Fruit fly (Drosophila melanogaster) whole organism, embryonic: ENCODE measurements around the gene Nsf2.

Experiments
- Atf3 ChIP-seq: fragments of 200-800 bp; sonication (Bioruptor generic); optimal IDR thresholded peaks from 3 replicates; lab custom pipeline; 2016; ENCODE audit warnings: missing biosample characterization, missing genetic modification characterization
- BEAF-32 ChIP-seq: fragments of 200-800 bp; sonication (Bioruptor generic); optimal IDR thresholded peaks from 3 replicates; lab custom pipeline; 2017; ENCODE audit warnings: missing biosample characterization, missing genetic modification characterization, mild to moderate bottlenecking, moderate library complexity, missing genetic modification reagents
- Blimp-1 ChIP-seq: fragments of 200-800 bp; sonication (Bioruptor generic); optimal IDR thresholded peaks from 3 replicates; lab custom pipeline; 2018; ENCODE audit warnings: missing biosample characterization, missing genetic modification characterization, mild to moderate bottlenecking, moderate library complexity, missing genetic modification reagents
- BtbVII ChIP-seq: fragments of 200-800 bp; sonication (Bioruptor generic); optimal IDR thresholded peaks from 3 replicates; lab custom pipeline; 2017; ENCODE audit warnings: missing biosample characterization, mild to moderate bottlenecking, missing genetic modification characterization
- CG10462 ChIP-seq: fragments of 200-800 bp; sonication (Bioruptor generic); optimal IDR thresholded peaks from 2 replicates; lab custom pipeline; 2016; ENCODE audit warnings: missing biosample characterization, missing genetic modification characterization
- CG11456 ChIP-seq: fragments of 200-800 bp; sonication (Bioruptor generic); IDR thresholded peaks from 3 replicates; pipeline ENCODE4 v1.3.6; 2022; ENCODE audit warnings: missing biosample characterization, missing genetic modification characterization
- CG12744 ChIP-seq: fragments of 200-800 bp; sonication (Bioruptor generic); optimal IDR thresholded peaks from 2 replicates; lab custom pipeline; 2016; ENCODE audit warnings: missing biosample characterization, missing genetic modification characterization
- CG13624 ChIP-seq: fragments of 200-800 bp; sonication (Bioruptor generic); optimal IDR thresholded peaks from 2 replicates; lab custom pipeline; 2016; ENCODE audit warnings: missing biosample characterization, missing genetic modification characterization
- CG14710 ChIP-seq: fragments of 200-800 bp; sonication (Bioruptor generic); optimal IDR thresholded peaks from 3 replicates; lab custom pipeline; 2019; ENCODE audit warnings: missing biosample characterization, mild to moderate bottlenecking, missing genetic modification characterization, moderate library complexity
- CG1603 ChIP-seq: fragments of 200-800 bp; sonication (Bioruptor generic); optimal IDR thresholded peaks from 2 replicates; lab custom pipeline; 2019; ENCODE audit warnings: missing biosample characterization, mild to moderate bottlenecking, missing genetic modification characterization, moderate library complexity
- CG18011 ChIP-seq: fragments of 200-800 bp; sonication (Bioruptor generic); optimal IDR thresholded peaks from 2 replicates; lab custom pipeline; 2017; ENCODE audit warnings: missing biosample characterization, missing genetic modification characterization, mild to moderate bottlenecking, moderate library complexity, missing genotype
- CG2116 ChIP-seq: fragments of 200-800 bp; sonication (Bioruptor generic); optimal IDR thresholded peaks from 3 replicates; lab custom pipeline; 2018; ENCODE audit warnings: missing biosample characterization, mild to moderate bottlenecking, missing genetic modification characterization
- CG2120 ChIP-seq: fragments of 200-800 bp; sonication (Bioruptor generic); optimal IDR thresholded peaks from 3 replicates; lab custom pipeline; 2016; ENCODE audit warnings: missing biosample characterization, missing genetic modification characterization
- CG30020 ChIP-seq: fragments of 200-800 bp; optimal IDR thresholded peaks from 2 replicates; lab custom pipeline; 2019; ENCODE audit warnings: missing biosample characterization, mild to moderate bottlenecking, missing genetic modification characterization, moderate library complexity
- CG3995 ChIP-seq: fragments of 200-800 bp; sonication (Bioruptor generic); optimal IDR thresholded peaks from 3 replicates; lab custom pipeline; 2016; ENCODE audit warnings: missing biosample characterization, missing genetic modification characterization
- CG42726 ChIP-seq: fragments of 200-800 bp; sonication (Bioruptor generic); IDR thresholded peaks from 2 replicates; pipeline ENCODE4 v1.3.6; 2022; ENCODE audit warnings: missing biosample characterization, missing genetic modification characterization; ENCODE audit not compliant: partially characterized antibody
- CG4617 ChIP-seq: fragments of 200-800 bp; sonication (Bioruptor generic); optimal IDR thresholded peaks from 3 replicates; lab custom pipeline; 2016; ENCODE audit warnings: missing biosample characterization, missing genetic modification characterization, borderline replicate concordance
- CG4730 ChIP-seq: fragments of 200-800 bp; sonication (Bioruptor generic); IDR thresholded peaks from 2 replicates; pipeline ENCODE4 v1.3.6; 2022; ENCODE audit warnings: missing biosample characterization, missing genetic modification characterization
- CG7372 ChIP-seq: fragments of 200-800 bp; sonication (Bioruptor generic); IDR thresholded peaks from 2 replicates; pipeline ENCODE4 v1.3.6; 2022; ENCODE audit warnings: missing biosample characterization, missing genetic modification characterization
- CG7839 ChIP-seq: fragments of 200-800 bp; sonication (Bioruptor generic); optimal IDR thresholded peaks from 3 replicates; lab custom pipeline; 2018; ENCODE audit warnings: missing biosample characterization, mild to moderate bottlenecking, missing genetic modification characterization, moderate library complexity
- CG7963 ChIP-seq: fragments of 200-800 bp; sonication (Bioruptor generic); IDR thresholded peaks from 3 replicates; pipeline ENCODE4 v1.3.6; 2022; ENCODE audit warnings: missing biosample characterization, missing genetic modification characterization; ENCODE audit not compliant: partially characterized antibody
- CG7987 ChIP-seq: fragments of 200-800 bp; sonication (Bioruptor generic); optimal IDR thresholded peaks from 2 replicates; lab custom pipeline; 2018; ENCODE audit warnings: missing biosample characterization, mild to moderate bottlenecking, missing genetic modification characterization, moderate library complexity
- CTCF ChIP-seq: fragments of 200-800 bp; sonication (Bioruptor generic); optimal IDR thresholded peaks from 2 replicates; lab custom pipeline; 2017; ENCODE audit warnings: missing biosample characterization, mild to moderate bottlenecking, missing genetic modification characterization, moderate library complexity
- CkIIα-i1 ChIP-seq: fragments of 200-800 bp; sonication (Bioruptor generic); IDR thresholded peaks from 2 replicates; pipeline ENCODE4 v1.3.6; 2022; ENCODE audit warnings: missing biosample characterization, missing genetic modification characterization
- CoRest ChIP-seq: fragments of 200-800 bp; sonication (Bioruptor generic); optimal IDR thresholded peaks from 3 replicates; lab custom pipeline; 2018; ENCODE audit warnings: missing biosample characterization, mild to moderate bottlenecking, missing genetic modification characterization, moderate library complexity
- Dek ChIP-seq: fragments of 200-800 bp; sonication (Bioruptor generic); optimal IDR thresholded peaks from 3 replicates; lab custom pipeline; 2019; ENCODE audit warnings: missing biosample characterization, mild to moderate bottlenecking, missing genetic modification characterization, moderate library complexity
- Hmx ChIP-seq: fragments of 200-800 bp; sonication (Bioruptor generic); optimal IDR thresholded peaks from 2 replicates; lab custom pipeline; 2016; ENCODE audit warnings: missing biosample characterization, missing genetic modification characterization
- Lim3 ChIP-seq: fragments of 200-800 bp; sonication (Bioruptor generic); IDR thresholded peaks from 2 replicates; pipeline ENCODE4 v1.3.6; 2022; ENCODE audit warnings: missing biosample characterization, missing genetic modification characterization
- Mad ChIP-seq: fragments of 200-800 bp; sonication (Bioruptor generic); optimal IDR thresholded peaks from 2 replicates; lab custom pipeline; 2016; ENCODE audit warnings: missing biosample characterization, missing genetic modification characterization
- NC2β ChIP-seq: fragments of 200-800 bp; sonication (Bioruptor generic); optimal IDR thresholded peaks from 2 replicates; lab custom pipeline; 2016; ENCODE audit warnings: missing biosample characterization, missing genetic modification characterization
- Opbp ChIP-seq: fragments of 200-800 bp; sonication (Bioruptor generic); IDR thresholded peaks from 3 replicates; pipeline ENCODE4 v1.3.6; 2022; ENCODE audit warnings: missing biosample characterization, missing genetic modification characterization; ENCODE audit not compliant: partially characterized antibody
- Spps ChIP-seq: fragments of 200-800 bp; sonication (Bioruptor generic); optimal IDR thresholded peaks from 2 replicates; lab custom pipeline; 2018; ENCODE audit warnings: missing biosample characterization, mild to moderate bottlenecking, missing genetic modification characterization
- bbx ChIP-seq: fragments of 200-800 bp; sonication (Bioruptor generic); IDR thresholded peaks from 2 replicates; pipeline ENCODE4 v1.3.6; 2022; ENCODE audit warnings: missing biosample characterization, missing genetic modification characterization; ENCODE audit not compliant: partially characterized antibody
- btn ChIP-seq: fragments of 200-800 bp; sonication (Bioruptor generic); optimal IDR thresholded peaks from 2 replicates; lab custom pipeline; 2016; ENCODE audit warnings: missing biosample characterization, missing genetic modification characterization
- hbn ChIP-seq: fragments of 200-800 bp; sonication (Bioruptor generic); IDR thresholded peaks from 2 replicates; pipeline ENCODE4 v1.3.6; 2022; ENCODE audit warnings: missing biosample characterization, missing genetic modification characterization; ENCODE audit not compliant: partially characterized antibody
- lab ChIP-seq: fragments of 200-800 bp; sonication (Bioruptor generic); optimal IDR thresholded peaks from 3 replicates; lab custom pipeline; 2017; ENCODE audit warnings: missing biosample characterization, missing genetic modification characterization, mild to moderate bottlenecking, moderate library complexity, missing genetic modification reagents
- nerfin-1 ChIP-seq: fragments of 200-800 bp; sonication (Bioruptor generic); optimal IDR thresholded peaks from 3 replicates; lab custom pipeline; 2019; ENCODE audit warnings: missing biosample characterization, mild to moderate bottlenecking, missing genetic modification characterization, moderate library complexity
- oc ChIP-seq: fragments of 200-800 bp; sonication (Bioruptor generic); optimal IDR thresholded peaks from 2 replicates; lab custom pipeline; 2018; ENCODE audit warnings: missing biosample characterization, mild to moderate bottlenecking, missing genetic modification characterization, moderate library complexity
- pita ChIP-seq: fragments of 200-800 bp; sonication (Bioruptor generic); optimal IDR thresholded peaks from 2 replicates; lab custom pipeline; 2017; ENCODE audit warnings: missing biosample characterization, mild to moderate bottlenecking, missing genetic modification characterization
- sima ChIP-seq: fragments of 200-800 bp; sonication (Bioruptor generic); optimal IDR thresholded peaks from 2 replicates; lab custom pipeline; 2016; ENCODE audit warnings: missing biosample characterization, missing genetic modification characterization
- sr ChIP-seq: fragments of 200-800 bp; sonication (Bioruptor generic); IDR thresholded peaks from 3 replicates; pipeline ENCODE4 v1.3.6; 2022; ENCODE audit warnings: missing biosample characterization, missing genetic modification characterization
- stc ChIP-seq: fragments of 200-800 bp; sonication (Bioruptor generic); IDR thresholded peaks from 2 replicates; pipeline ENCODE4 v1.3.6; 2022; ENCODE audit warnings: missing biosample characterization, missing genetic modification characterization
- stwl ChIP-seq: fragments of 200-800 bp; sonication (Bioruptor generic); optimal IDR thresholded peaks from 3 replicates; lab custom pipeline; 2018; ENCODE audit warnings: missing biosample characterization, mild to moderate bottlenecking, missing genetic modification characterization, moderate library complexity
- tap ChIP-seq: fragments of 200-800 bp; optimal IDR thresholded peaks from 3 replicates; lab custom pipeline; 2019; ENCODE audit warnings: missing biosample characterization, mild to moderate bottlenecking, missing genetic modification characterization, moderate library complexity
- tio ChIP-seq: fragments of 200-800 bp; sonication (Bioruptor generic); optimal IDR thresholded peaks from 2 replicates; lab custom pipeline; 2017; ENCODE audit warnings: missing biosample characterization, missing genetic modification characterization, inconsistent platforms
- tll ChIP-seq, 2 experiments: fragments of 200-800 bp in 1 of 2; fragments of >200 bp in 1 of 2; sonication (Bioruptor generic) in 1 of 2; optimal IDR thresholded peaks; 2 replicates each; lab custom pipeline; 2017 to 2019; ENCODE audit warnings: missing biosample characterization in 2 of 2, missing genetic modification characterization in 2 of 2, mild to moderate bottlenecking in 1 of 2, moderate library complexity in 1 of 2

The Nsf2 gene

DNA sequence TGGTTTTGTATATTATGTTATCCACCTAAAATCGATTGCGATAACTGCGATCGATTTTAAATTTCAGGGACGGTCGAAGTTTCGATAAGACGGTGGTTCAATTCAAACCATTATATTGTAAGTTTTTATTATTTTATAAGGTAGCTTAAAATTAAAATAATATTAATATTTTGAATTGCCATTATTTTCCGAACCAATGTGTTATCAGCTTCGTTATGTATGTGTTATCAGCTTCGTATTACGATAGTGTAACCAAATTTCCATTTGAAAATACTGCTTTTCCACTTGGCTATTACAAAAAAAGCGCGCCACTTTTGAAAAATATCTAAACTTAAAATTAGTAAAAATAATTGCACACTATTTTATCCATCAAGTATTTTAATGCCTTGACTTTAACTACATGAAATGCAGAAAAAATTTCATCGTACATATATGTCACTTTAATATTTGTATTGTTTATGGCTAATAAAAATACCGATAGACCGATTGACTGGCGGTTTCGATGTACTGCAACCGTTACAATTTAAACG is 2.2 kb upstream of the Nsf2 start, which contains the start of gene CG31495 (continued):
- no peak for TF ChIP-seq Spps (tag; lab: Kevin White, UChicago)

DNA sequence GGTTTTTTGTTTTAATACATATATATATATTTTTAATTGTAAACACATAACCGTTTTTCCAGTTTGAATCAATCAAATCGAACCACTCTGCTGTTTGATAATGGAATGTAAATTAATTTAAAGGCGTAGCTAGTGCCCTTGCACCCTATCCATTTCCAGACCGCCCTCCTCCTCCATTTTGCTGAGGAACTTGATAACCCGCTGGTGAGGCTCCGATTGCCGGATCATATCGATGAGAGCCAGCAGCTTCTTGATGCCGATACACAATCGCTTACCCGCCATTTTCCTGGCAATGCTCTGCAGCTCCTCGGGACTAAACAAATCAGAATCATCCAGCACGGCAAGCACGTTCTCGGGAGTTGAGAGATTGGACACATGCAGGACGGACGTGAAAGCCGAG is 3.2 kb downstream of the Nsf2 start:
- TF ChIP-seq CG2120, result no peak
- 0 out of 3 replicates have a peak, but pooled peaks have one; percentile 15 for TF ChIP-seq Opbp (GFP tag; lab: Robert Waterston, UW)
- TF ChIP-seq CG4617 (GFP tag; lab: Kevin White, UChicago), result no peak

DNA sequence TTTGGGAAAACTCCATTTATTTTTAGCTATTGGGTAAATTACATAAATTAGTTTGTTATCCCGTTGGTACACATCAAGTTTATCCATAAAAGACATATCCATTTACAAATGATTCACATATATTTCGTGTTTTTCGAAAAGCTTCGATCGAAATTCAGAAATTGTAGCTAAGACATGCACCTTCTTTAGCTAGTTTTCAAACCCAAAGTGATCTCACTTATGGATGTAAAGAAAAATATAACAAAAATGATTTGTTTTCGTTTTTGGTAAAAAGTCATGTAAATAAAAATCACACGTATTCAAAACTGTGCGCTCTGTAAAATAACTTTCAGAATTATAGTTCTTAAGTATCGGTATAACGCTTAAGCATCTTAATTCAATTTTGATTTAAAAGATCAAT is 4.3 kb downstream of the Nsf2 start:
- TF ChIP-seq Spps (tag; lab: Kevin White, UChicago) (no peak), CG2116 (no peak), CG42726 (GFP tag; lab: Robert Waterston, UW) (no peak), BtbVII (GFP tag; lab: Kevin White, UChicago) (no peak), CG13624 (GFP tag; lab: Kevin White, UChicago) (no peak), CG7839 (no peak), stwl (peak; percentile 62), hbn (GFP tag; lab: Robert Waterston, UW) (no peak), CoRest (no peak), sima (GFP tag; lab: Kevin White, UChicago) (no peak), tap (tag; lab: Kevin White, UChicago) (no peak), CTCF (peak; percentile 82), CG7372 (GFP tag; lab: Robert Waterston, UW) (no peak), CG30020 (tag; lab: Kevin White, UChicago) (no peak), Blimp-1 (GFP tag; lab: Kevin White, UChicago) (no peak), CkIIα-i1 (GFP tag; lab: Robert Waterston, UW) (no peak), pita (peak; percentile 69), CG7987 (no peak), CG4730 (GFP tag; lab: Robert Waterston, UW) (no peak), Mad (GFP tag; lab: Kevin White, UChicago) (no peak), CG1603 (tag; lab: Kevin White, UChicago) (no peak), CG12744 (GFP tag; lab: Kevin White, UChicago) (no peak), nerfin-1 (tag; lab: Kevin White, UChicago) (no peak), btn (GFP tag; lab: Kevin White, UChicago) (no peak), CG3995 (GFP tag; lab: Kevin White, UChicago) (peak; percentile 82), CG10462 (no peak), bbx (GFP tag; lab: Robert Waterston, UW) (0 out of 2 replicates have a peak, but pooled peaks have one; percentile 20), oc (tag; lab: Kevin White, UChicago) (no peak), Lim3 (GFP tag; lab: Robert Waterston, UW) (no peak), BEAF-32 (GFP tag; lab: Kevin White, UChicago) (peak; percentile 7), CG7963 (GFP tag; lab: Robert Waterston, UW) (no peak), lab (GFP tag; lab: Kevin White, UChicago) (no peak), CG14710 (tag; lab: Kevin White, UChicago) (no peak), tll (GFP tag; optimal IDR thresholded peaks at IDR 0.05; lab: Kevin White, UChicago) (peak in 1 of 2 experiments; percentile 54), Dek (no peak), sr (GFP tag; lab: Robert Waterston, UW) (no peak), stc (no peak), Atf3 (GFP tag; lab: Kevin White, UChicago) (no peak), CG18011 (GFP tag; lab: Kevin White, UChicago) (no peak), CG11456 (GFP tag; lab: Robert Waterston, UW) (no peak), Hmx (GFP tag; lab: Kevin White, UChicago) (no peak), NC2β (GFP tag; lab: Kevin White, UChicago) (no peak), tio (GFP tag; lab: Kevin White, UChicago) (no peak)
